Worm (Caenorhabditis elegans) whole organism, young adult: ENCODE measurements around the gene gcn-2.
A peak's percentile ranks its signal among the peaks of the same experiment; 100 is the strongest.

Experiments used
- B0019.2 ChIP-seq: fragments of 200-800 bp; sonication (Bioruptor generic); conservative IDR thresholded peaks from 2 replicates; pipeline ENCODE4 v1.3.6; 2022; ENCODE audit warnings: missing genetic modification reagents, missing genetic modification characterization, missing compliant biosample characterization
- B0336.3 ChIP-seq: fragments of 200-800 bp; sonication (Bioruptor generic); IDR thresholded peaks from 2 replicates; pipeline ENCODE4 v1.3.6; 2022; ENCODE audit warnings: missing genetic modification characterization, missing compliant biosample characterization
- F10E7.11 ChIP-seq: sonication (generic microtip); optimal IDR thresholded peaks from 2 replicates; lab custom pipeline; 2017; ENCODE audit warnings: mild to moderate bottlenecking, missing genetic modification characterization, moderate library complexity, missing compliant biosample characterization
- F22D6.2 ChIP-seq: sonication (generic microtip); optimal IDR thresholded peaks from 2 replicates; lab custom pipeline; 2016; ENCODE audit warnings: mild to moderate bottlenecking, missing genetic modification characterization, missing compliant biosample characterization
- F37B4.10 ChIP-seq: fragments of 200-800 bp; sonication (Bioruptor generic); IDR thresholded peaks from 2 replicates; pipeline ENCODE4 v1.3.6; 2022; ENCODE audit warnings: missing genetic modification characterization, missing compliant biosample characterization
- F55B11.4 ChIP-seq: sonication (generic microtip); optimal IDR thresholded peaks from 2 replicates; lab custom pipeline; 2016; ENCODE audit warnings: missing compliant biosample characterization, missing genetic modification characterization, borderline replicate concordance; ENCODE audit not compliant: insufficient read depth
- K12H6.12 ChIP-seq: fragments of 200-800 bp; sonication (Bioruptor generic); optimal IDR thresholded peaks from 2 replicates; lab custom pipeline; 2018; ENCODE audit warnings: mild to moderate bottlenecking, missing genetic modification characterization, missing compliant biosample characterization
- Y79H2A.3 ChIP-seq: fragments of 200-800 bp; sonication (Bioruptor generic); conservative IDR thresholded peaks from 2 replicates; pipeline ENCODE4 v1.3.6; 2022; ENCODE audit warnings: missing genetic modification reagents, missing genetic modification characterization, missing compliant biosample characterization
- Y95B8A.8 ChIP-seq: fragments of 200-800 bp; sonication (Bioruptor generic); IDR thresholded peaks from 2 replicates; pipeline ENCODE4 v1.3.6; 2022; ENCODE audit warnings: missing genetic modification reagents, missing genetic modification characterization, missing compliant biosample characterization
- aptf-2 ChIP-seq: fragments of 200-800 bp; sonication (Bioruptor generic); conservative IDR thresholded peaks from 2 replicates; pipeline ENCODE4 v1.3.6; 2022; ENCODE audit warnings: missing genetic modification reagents, missing genetic modification characterization, missing compliant biosample characterization
- atf-7 ChIP-seq: sonication (generic microtip); optimal IDR thresholded peaks from 2 replicates; lab custom pipeline; 2017; ENCODE audit warnings: mild to moderate bottlenecking, missing genetic modification characterization, missing compliant biosample characterization
- attf-3 ChIP-seq: fragments of 200-800 bp; sonication (Bioruptor generic); conservative IDR thresholded peaks from 2 replicates; pipeline ENCODE4 v1.3.6; 2022; ENCODE audit warnings: missing genetic modification reagents, missing genetic modification characterization, missing compliant biosample characterization
- attf-5 ChIP-seq: fragments of 200-800 bp; sonication (Bioruptor generic); optimal IDR thresholded peaks from 2 replicates; lab custom pipeline; 2018; ENCODE audit warnings: mild to moderate bottlenecking, missing genetic modification characterization, missing compliant biosample characterization
- cebp-1 ChIP-seq, 2 experiments: fragments of 200-800 bp in 1 of 2; sonication (Bioruptor generic) in 1 of 2; sonication (generic microtip) in 1 of 2; IDR thresholded peaks in 1 of 2; optimal IDR thresholded peaks in 1 of 2; 2 replicates each; pipeline versions ENCODE4 v1.3.6 to Lab custom; 2017 to 2022; ENCODE audit warnings: missing compliant biosample characterization in 2 of 2, missing genetic modification characterization in 2 of 2, mild to moderate bottlenecking in 1 of 2, missing genetic modification reagents in 1 of 2, moderate library complexity in 1 of 2
- ceh-100 ChIP-seq: fragments of 200-800 bp; sonication (Bioruptor generic); IDR thresholded peaks from 2 replicates; pipeline ENCODE4 v1.3.6; 2022; ENCODE audit warnings: missing genetic modification reagents, missing genetic modification characterization, missing compliant biosample characterization
- ceh-58 ChIP-seq: fragments of 200-800 bp; sonication (Bioruptor generic); IDR thresholded peaks from 2 replicates; pipeline ENCODE4 v1.3.6; 2022; ENCODE audit warnings: missing genetic modification characterization, missing compliant biosample characterization
- ceh-79 ChIP-seq: sonication (generic microtip); optimal IDR thresholded peaks from 2 replicates; lab custom pipeline; 2017; ENCODE audit warnings: mild to moderate bottlenecking, missing genetic modification characterization, missing compliant biosample characterization
- dox-1 ChIP-seq: fragments of 200-800 bp; sonication (Bioruptor generic); IDR thresholded peaks from 2 replicates; pipeline ENCODE4 v1.3.6; 2022; ENCODE audit warnings: missing genetic modification reagents, missing genetic modification characterization, missing compliant biosample characterization
- ekl-4 ChIP-seq: fragments of 200-800 bp; sonication (Bioruptor generic); IDR thresholded peaks from 2 replicates; pipeline ENCODE4 v1.3.6; 2022; ENCODE audit warnings: missing genetic modification reagents, missing genetic modification characterization, missing compliant biosample characterization
- ets-4 ChIP-seq: fragments of 200-800 bp; sonication (Bioruptor generic); optimal IDR thresholded peaks from 2 replicates; lab custom pipeline; 2018; ENCODE audit warnings: mild to moderate bottlenecking, missing genetic modification characterization, missing compliant biosample characterization
- gei-17 ChIP-seq: fragments of 200-800 bp; sonication (Bioruptor generic); optimal IDR thresholded peaks from 2 replicates; lab custom pipeline; 2018; ENCODE audit warnings: mild to moderate bottlenecking, missing genetic modification characterization, missing compliant biosample characterization
- hmg-20 ChIP-seq: fragments of 200-800 bp; sonication (Bioruptor generic); IDR thresholded peaks from 2 replicates; pipeline ENCODE4 v1.3.6; 2022; ENCODE audit warnings: missing genetic modification reagents, missing genetic modification characterization, missing compliant biosample characterization
- hsf-1 ChIP-seq: fragments of 200-800 bp; sonication (Bioruptor generic); IDR thresholded peaks from 2 replicates; pipeline ENCODE4 v1.3.6; 2022; ENCODE audit warnings: missing genetic modification reagents, missing genetic modification characterization, missing compliant biosample characterization
- let-607 ChIP-seq, 2 experiments: fragments of 200-800 bp in 1 of 2; sonication (Bioruptor generic) in 1 of 2; sonication (generic microtip) in 1 of 2; optimal IDR thresholded peaks; 2 replicates each; lab custom pipeline; 2016 to 2018; ENCODE audit warnings: mild to moderate bottlenecking in 2 of 2, missing compliant biosample characterization in 2 of 2, missing genetic modification characterization in 2 of 2, moderate library complexity in 2 of 2, missing genotype in 1 of 2
- lin-40 ChIP-seq: sonication (generic microtip); optimal IDR thresholded peaks from 2 replicates; lab custom pipeline; 2016; ENCODE audit warnings: missing genetic modification characterization, mild to moderate bottlenecking, missing compliant biosample characterization, missing genotype, missing genetic modification reagents
- lin-54 ChIP-seq: fragments of 200-800 bp; sonication (Bioruptor generic); optimal IDR thresholded peaks from 2 replicates; lab custom pipeline; 2018; ENCODE audit warnings: mild to moderate bottlenecking, missing genetic modification characterization, missing compliant biosample characterization
- lsl-1 ChIP-seq: fragments of 200-800 bp; sonication (Bioruptor generic); optimal IDR thresholded peaks from 2 replicates; lab custom pipeline; 2018; ENCODE audit warnings: mild to moderate bottlenecking, missing genetic modification characterization, moderate library complexity, missing compliant biosample characterization
- lsy-27 ChIP-seq: sonication (generic microtip); optimal IDR thresholded peaks from 2 replicates; lab custom pipeline; 2017; ENCODE audit warnings: missing genetic modification characterization, mild to moderate bottlenecking, missing compliant biosample characterization, antibody characterized with exemption, missing genotype, borderline replicate concordance; ENCODE audit not compliant: insufficient read depth
- madf-10 ChIP-seq: sonication (generic microtip); optimal IDR thresholded peaks from 2 replicates; lab custom pipeline; 2016; ENCODE audit warnings: mild to moderate bottlenecking, missing genetic modification characterization, missing compliant biosample characterization
- mes-4 ChIP-seq: sonication (generic microtip); optimal IDR thresholded peaks from 2 replicates; lab custom pipeline; 2016; ENCODE audit warnings: missing genotype, missing genetic modification characterization, missing compliant biosample characterization
- nfyb-1 ChIP-seq: fragments of 200-800 bp; sonication (Bioruptor generic); IDR thresholded peaks from 2 replicates; pipeline ENCODE4 v1.3.6; 2022; ENCODE audit warnings: missing genetic modification reagents, missing genetic modification characterization, missing compliant biosample characterization
- nhr-80 ChIP-seq: sonication (generic microtip); optimal IDR thresholded peaks from 2 replicates; lab custom pipeline; 2016; ENCODE audit warnings: missing genetic modification characterization, missing compliant biosample characterization
- nhr-90 ChIP-seq: sonication (generic microtip); optimal IDR thresholded peaks from 2 replicates; lab custom pipeline; 2016; ENCODE audit warnings: missing genotype, mild to moderate bottlenecking, missing genetic modification characterization, missing compliant biosample characterization
- pha-4 ChIP-seq: fragments of 150-350 bp; sonication (generic microtip); optimal IDR thresholded peaks from 2 replicates; lab custom pipeline; 2014; ENCODE audit warnings: missing biosample characterization, missing genetic modification reagents, missing genetic modification characterization
- repo-1 ChIP-seq: sonication (generic microtip); optimal IDR thresholded peaks from 2 replicates; lab custom pipeline; 2017; ENCODE audit warnings: mild to moderate bottlenecking, missing genetic modification characterization, missing compliant biosample characterization
- snpc-4 ChIP-seq, 5 experiments: fragments of 150-350 bp in 1 of 5; sonication (generic microtip) in 4 of 5; optimal IDR thresholded peaks; 2 replicates each; lab custom pipeline; 2014 to 2018; ENCODE audit warnings: missing genetic modification characterization in 5 of 5, missing biosample characterization in 3 of 5, antibody characterized with exemption in 2 of 5, mild to moderate bottlenecking in 2 of 5, missing compliant biosample characterization in 2 of 5, missing genotype in 2 of 5, moderate library complexity in 2 of 5, missing genetic modification reagents in 1 of 5
- tbp1 ChIP-seq: fragments of 200-800 bp; sonication (Bioruptor generic); optimal IDR thresholded peaks from 2 replicates; lab custom pipeline; 2018; ENCODE audit warnings: mild to moderate bottlenecking, missing genetic modification characterization, missing compliant biosample characterization
- tlf-1 ChIP-seq: fragments of 200-800 bp; sonication (Bioruptor generic); optimal IDR thresholded peaks from 2 replicates; lab custom pipeline; 2018; ENCODE audit warnings: mild to moderate bottlenecking, missing genetic modification characterization, missing compliant biosample characterization
- unc-62 ChIP-seq: fragments of 150-350 bp; optimal IDR thresholded peaks from 2 replicates; lab custom pipeline; 2014; ENCODE audit warnings: missing biosample characterization, missing genetic modification reagents, missing genetic modification characterization
- ztf-22 ChIP-seq: fragments of 200-800 bp; sonication (Bioruptor generic); optimal IDR thresholded peaks from 2 replicates; lab custom pipeline; 2018; ENCODE audit warnings: mild to moderate bottlenecking, missing genetic modification characterization, moderate library complexity, missing compliant biosample characterization
- ztf-25 ChIP-seq: fragments of 200-800 bp; sonication (Bioruptor generic); IDR thresholded peaks from 2 replicates; pipeline ENCODE4 v1.3.6; 2022; ENCODE audit warnings: missing genetic modification reagents, missing genetic modification characterization, missing compliant biosample characterization
- ztf-26 ChIP-seq: sonication (generic microtip); optimal IDR thresholded peaks from 2 replicates; lab custom pipeline; 2017; ENCODE audit warnings: missing genetic modification characterization, missing compliant biosample characterization

The gcn-2 gene

ce11 chrII:13076301-13076916, 7.6 kb upstream of the gcn-2 start:
- peak; percentile 75; the same call in 1 of the 2 replicates for TF ChIP-seq cebp-1 (GFP tag; IDR thresholded peaks at IDR 0.05; lab: Robert Waterston, UW)
- peak; percentile 83 for TF ChIP-seq cebp-1 (tag; optimal IDR thresholded peaks at IDR 0.05; lab: Kevin White, UChicago)
- peak in 1 of 2 experiments; percentile 26 for TF ChIP-seq let-607 (tag; optimal IDR thresholded peaks at IDR 0.05; lab: Kevin White, UChicago)
- peak; percentile 62 for TF ChIP-seq nhr-80 (tag; lab: Kevin White, UChicago)
- peak; percentile 21 for TF ChIP-seq attf-5
- peak; percentile 48; the same call in 1 of the 2 replicates for TF ChIP-seq B0336.3 (GFP tag; lab: Robert Waterston, UW)
- peak; percentile 6 for TF ChIP-seq tbp1 (GFP tag; lab: Kevin White, UChicago)
- TF ChIP-seq ztf-26 (tag; lab: Kevin White, UChicago) = no peak
- no peak for TF ChIP-seq F55B11.4 (tag; lab: Kevin White, UChicago)
- TF ChIP-seq, all 124 proteins: peak for 6

ce11 chrII:13077746-13078145, 6.2 kb upstream of the gcn-2 start:
- TF ChIP-seq lsl-1 (no peak), nhr-90 (tag; lab: Kevin White, UChicago) (peak; percentile 17), madf-10 (tag; lab: Kevin White, UChicago) (peak; percentile 31), Y95B8A.8 (no peak), ceh-79 (tag; lab: Kevin White, UChicago) (no peak), lin-54 (GFP tag; lab: Kevin White, UChicago) (peak; percentile 19), tlf-1 (GFP tag; lab: Kevin White, UChicago) (peak; percentile 67), nhr-80 (tag; lab: Kevin White, UChicago) (peak; percentile 86), atf-7 (tag; lab: Kevin White, UChicago) (peak; percentile 63), ceh-58 (no peak), attf-3 (GFP tag; lab: Robert Waterston, UW) (no peak), cebp-1 (GFP tag; IDR thresholded peaks at IDR 0.05; lab: Robert Waterston, UW) (no peak), cebp-1 (tag; optimal IDR thresholded peaks at IDR 0.05; lab: Kevin White, UChicago) (peak; percentile 60), hsf-1 (no peak), F10E7.11 (tag; lab: Kevin White, UChicago) (no peak), pha-4 (tag; lab: Kevin White, UChicago) (peak; percentile 48), ztf-22 (GFP tag; lab: Kevin White, UChicago) (peak; percentile 5), nfyb-1 (no peak), repo-1 (tag; lab: Kevin White, UChicago) (peak; percentile 17), K12H6.12 (tag; lab: Kevin White, UChicago) (no peak), Y79H2A.3 (GFP tag; lab: Robert Waterston, UW) (no peak), hmg-20 (GFP tag; lab: Robert Waterston, UW) (no peak), lin-40 (tag; lab: Kevin White, UChicago) (no peak), let-607 (tag; optimal IDR thresholded peaks at IDR 0.05; lab: Kevin White, UChicago) (peak in 1 of 2 experiments; percentile 46), ets-4 (GFP tag; lab: Kevin White, UChicago) (no peak), snpc-4 (GFP tag; optimal IDR thresholded peaks at IDR 0.05; lab: Kevin White, UChicago) (no peak), snpc-4 (tag; optimal IDR thresholded peaks at IDR 0.05; lab: Kevin White, UChicago) (peak in 2 of 4 experiments; percentile 3 to 12), F22D6.2 (no peak), tbp1 (GFP tag; lab: Kevin White, UChicago) (peak; percentile 24), ekl-4 (GFP tag; lab: Robert Waterston, UW) (no peak), lsy-27 (tag; lab: Kevin White, UChicago) (no peak), ztf-25 (GFP tag; lab: Robert Waterston, UW) (no peak), mes-4 (tag; lab: Kevin White, UChicago) (no peak), aptf-2 (GFP tag; lab: Robert Waterston, UW) (0 out of 2 replicates have a peak, but pooled peaks have one; percentile 32), gei-17 (GFP tag; lab: Kevin White, UChicago) (no peak), dox-1 (GFP tag; lab: Robert Waterston, UW) (peak; percentile 10; the same call in 1 of the 2 replicates), attf-5 (peak; percentile 0), B0336.3 (GFP tag; lab: Robert Waterston, UW) (peak; percentile 49; the same call in 1 of the 2 replicates), ceh-100 (GFP tag; lab: Robert Waterston, UW) (no peak), F37B4.10 (no peak), B0019.2 (no peak), unc-62 (GFP tag; lab: Kevin White, UChicago) (no peak)
